Worm (Caenorhabditis elegans): Measurements from ENCODE around the gene sru-35.

DNA sequence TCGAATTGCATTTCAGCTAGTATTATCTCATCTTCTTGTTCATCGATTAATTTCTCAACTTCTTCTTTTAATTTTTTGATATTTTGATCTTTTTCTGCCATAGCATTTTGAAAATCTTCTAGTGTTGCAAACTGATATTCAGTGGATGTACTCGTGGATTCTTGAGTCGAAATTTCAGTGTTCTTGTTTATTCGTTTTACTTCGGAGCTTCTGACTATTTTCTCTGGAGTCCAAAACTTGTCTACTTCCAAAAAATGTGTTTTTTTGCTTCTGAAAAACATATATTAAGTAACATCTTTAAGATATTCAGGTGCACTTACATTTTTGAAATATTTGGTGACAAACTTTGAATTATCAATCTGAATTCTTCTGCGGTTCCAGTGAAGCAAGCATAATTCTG, 20.5 kb downstream of the sru-35 start, which contains the start of gene F20C5.5:
- no peak for TF ChIP-seq zag-1 (tag; optimal IDR thresholded peaks at IDR 0.05)
- no peak for TF ChIP-seq mdl-1 (tag; optimal IDR thresholded peaks at IDR 0.05)

Measured in whole organism, L2 larva.